Fruit fly (Drosophila melanogaster): ENCODE results near the gene ppk19.

Gene ppk19

dm6 chr3R:29625883-29626282 is 46.4 kb upstream of the ppk19 start (continued):
- TF ChIP-seq jigr1 (GFP tag; IDR thresholded peaks at IDR 0.05) (no peak), ato (GFP tag; IDR thresholded peaks at IDR 0.05; ENCODE audit: partially characterized antibody) (no peak), CG1024 (GFP tag; IDR thresholded peaks at IDR 0.05) (0 out of 2 replicates have a peak, but pooled peaks have one; percentile 10), mld (GFP tag; IDR thresholded peaks at IDR 0.05; ENCODE audit: partially characterized antibody) (no peak), chif (GFP tag; optimal IDR thresholded peaks at IDR 0.05) (peak in 1 of 2 experiments; percentile 18), Oaz (GFP tag; IDR thresholded peaks at IDR 0.05) (no peak), Antp (GFP tag; optimal IDR thresholded peaks at IDR 0.05) (no peak), run (tag; optimal IDR thresholded peaks at IDR 0.05) (no peak), dan (GFP tag; IDR thresholded peaks at IDR 0.05) (no peak), CG6175 (GFP tag; IDR thresholded peaks at IDR 0.05) (no peak), esg (GFP tag; conservative IDR thresholded peaks at IDR 0.05) (peak; percentile 36; the same call in 1 of the 2 replicates), nom (GFP tag; optimal IDR thresholded peaks at IDR 0.05) (no peak), CG11504 (tag; optimal IDR thresholded peaks at IDR 0.05) (peak; percentile 58), CG11247 (GFP tag; IDR thresholded peaks at IDR 0.05) (peak; percentile 40; the same call in 1 of the 2 replicates), gro (GFP tag; optimal IDR thresholded peaks at IDR 0.05) (no peak), CG30020 (tag; optimal IDR thresholded peaks at IDR 0.05) (no peak), CG1832 (GFP tag; optimal IDR thresholded peaks at IDR 0.05) (no peak), CG10565 (GFP tag; optimal IDR thresholded peaks at IDR 0.05) (no peak), zfh1 (GFP tag; IDR thresholded peaks at IDR 0.05) (peak; percentile 56; the same call in 2 of the 3 replicates), ase (GFP tag; IDR thresholded peaks at IDR 0.05) (peak; percentile 46; the same call in 1 of the 3 replicates), CG8765 (GFP tag; IDR thresholded peaks at IDR 0.05) (no peak), CkIIα-i1 (GFP tag; IDR thresholded peaks at IDR 0.05) (no peak), Oli (tag; optimal IDR thresholded peaks at IDR 0.05) (peak; percentile 26), CG14965 (GFP tag; optimal IDR thresholded peaks at IDR 0.05; ENCODE audit: borderline replicate concordance) (no peak), bbx (GFP tag; IDR thresholded peaks at IDR 0.05; ENCODE audit: partially characterized antibody) (no peak), jing (GFP tag; optimal IDR thresholded peaks at IDR 0.05) (no peak), Mrtf (GFP tag; IDR thresholded peaks at IDR 0.05) (no peak), Deaf1 (tag; optimal IDR thresholded peaks at IDR 0.05) (peak; percentile 11), CG17912 (GFP tag; optimal IDR thresholded peaks at IDR 0.05) (no peak), ash1 (GFP tag; optimal IDR thresholded peaks at IDR 0.05) (no peak), CG10147 (GFP tag; optimal IDR thresholded peaks at IDR 0.05) (peak; percentile 38), CG1602 (GFP tag; optimal IDR thresholded peaks at IDR 0.05) (no peak), PHDP (tag; optimal IDR thresholded peaks at IDR 0.05) (peak; percentile 35), Elba2 (GFP tag; optimal IDR thresholded peaks at IDR 0.05) (no peak), Fer2 (tag; optimal IDR thresholded peaks at IDR 0.05) (no peak), Neu2 (GFP tag; optimal IDR thresholded peaks at IDR 0.05; ENCODE audit: borderline replicate concordance) (no peak), pfk (GFP tag; optimal IDR thresholded peaks at IDR 0.05) (no peak), pros (GFP tag; optimal IDR thresholded peaks at IDR 0.05) (no peak), Gsc (GFP tag; IDR thresholded peaks at IDR 0.05) (no peak), Chrac-16 (GFP tag; optimal IDR thresholded peaks at IDR 0.05) (no peak), B-H2 (GFP tag; optimal IDR thresholded peaks at IDR 0.05) (no peak), repo (GFP tag; optimal IDR thresholded peaks at IDR 0.05) (no peak), Side (GFP tag; optimal IDR thresholded peaks at IDR 0.05) (no peak), rib (GFP tag; IDR thresholded peaks at IDR 0.05) (no peak), CG18764 (GFP tag; optimal IDR thresholded peaks at IDR 0.05) (no peak), Spps (tag; optimal IDR thresholded peaks at IDR 0.05) (no peak), Hmr (GFP tag; optimal IDR thresholded peaks at IDR 0.05) (peak; percentile 57), dm (GFP tag; optimal IDR thresholded peaks at IDR 0.05) (no peak), Usf (GFP tag; optimal IDR thresholded peaks at IDR 0.05) (no peak), CG9876 (GFP tag; optimal IDR thresholded peaks at IDR 0.05) (no peak), trh (GFP tag; optimal IDR thresholded peaks at IDR 0.05) (no peak)

Measured in whole organism, embryonic.